Worm (Caenorhabditis elegans) whole organism, young adult: ENCODE measurements around the gene F46B6.12.

ENCODE experiments used
- aptf-2 ChIP-seq: fragments of 200-800 bp; sonication (Bioruptor generic); conservative IDR thresholded peaks from 2 replicates; pipeline ENCODE4 v1.3.6; 2022; ENCODE audit warnings: missing genetic modification reagents, missing genetic modification characterization, missing compliant biosample characterization
- hlh-26 ChIP-seq: fragments of 200-800 bp; sonication (Bioruptor generic); conservative IDR thresholded peaks from 2 replicates; pipeline ENCODE4 v1.3.6; 2022; ENCODE audit warnings: missing genetic modification reagents, missing genetic modification characterization, missing compliant biosample characterization
- lin-26 ChIP-seq: fragments of 200-800 bp; sonication (Bioruptor generic); IDR thresholded peaks from 2 replicates; pipeline ENCODE4 v1.3.6; 2022; ENCODE audit warnings: missing genetic modification reagents, missing genetic modification characterization, missing compliant biosample characterization
- pbrm-1 ChIP-seq: fragments of 200-800 bp; sonication (Bioruptor generic); IDR thresholded peaks from 2 replicates; pipeline ENCODE4 v1.3.6; 2022; ENCODE audit warnings: missing genetic modification reagents, missing genetic modification characterization, missing compliant biosample characterization

DNA sequence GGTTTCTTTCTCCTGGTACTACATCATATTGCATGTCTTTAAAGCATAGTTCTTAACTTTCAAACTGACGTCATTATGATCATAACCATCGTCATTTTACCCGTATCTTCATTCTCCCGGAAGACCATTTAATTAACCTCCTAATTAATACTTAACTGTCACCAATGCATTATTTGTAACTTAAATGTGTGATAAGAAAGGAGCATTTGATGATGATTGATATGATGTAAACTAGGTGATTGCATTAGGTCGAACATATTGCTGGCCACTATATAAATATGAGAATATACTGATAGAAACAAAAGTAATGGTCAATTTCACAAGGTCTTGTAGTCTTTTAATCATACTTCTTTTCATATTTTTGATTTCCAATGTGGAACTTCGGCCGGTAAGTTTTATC lies 19.4 kb downstream of the F46B6.12 start, which contains the start of gene hrg-3:
- TF ChIP-seq hlh-26 (GFP tag; lab: Robert Waterston, UW) (no peak), pbrm-1 (GFP tag; lab: Robert Waterston, UW) (no peak), aptf-2 (GFP tag; lab: Robert Waterston, UW) (no peak), lin-26 (GFP tag; lab: Robert Waterston, UW) (no peak)
